Fruit fly (Drosophila melanogaster): ENCODE results near the gene Rab9D.

DNA sequence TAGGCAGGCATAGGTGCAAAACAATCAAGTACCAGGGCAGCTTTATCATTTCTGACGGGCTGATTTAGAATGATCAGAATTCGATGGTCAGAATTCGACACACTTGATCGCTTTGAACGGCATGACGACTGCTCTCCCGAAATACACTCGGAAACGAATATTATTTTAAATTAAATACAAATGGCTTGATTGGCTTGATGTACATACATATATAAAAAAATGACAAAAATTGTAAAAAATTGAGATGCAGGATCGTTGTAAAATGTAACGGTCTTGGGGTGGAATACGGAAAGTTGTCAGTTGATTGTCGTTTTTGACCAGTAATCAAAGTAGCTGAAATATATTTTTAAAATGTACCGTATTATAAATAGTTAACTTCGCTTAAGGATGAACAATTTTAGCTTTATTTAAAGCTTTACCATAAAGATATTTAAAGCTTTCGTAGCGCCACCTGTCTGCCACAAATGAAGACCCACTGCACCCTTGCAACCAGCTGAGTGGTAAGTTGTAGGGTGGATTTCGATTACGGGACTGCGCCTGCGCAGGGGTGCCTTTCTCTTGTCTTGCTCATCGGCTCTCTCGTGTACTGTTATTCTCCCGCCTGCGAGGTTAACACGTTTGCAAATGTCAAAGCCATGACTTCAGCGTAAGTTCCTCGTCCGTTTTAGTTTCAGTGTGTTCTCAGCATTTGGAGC, 38.3 kb downstream of the Rab9D start, which contains the start of the genes CG9806 and X11Lbeta:
- TF ChIP-seq h (optimal IDR thresholded peaks at IDR 0.05) (no peak), ttk (optimal IDR thresholded peaks at IDR 0.05) (no peak), Myc (optimal IDR thresholded peaks at IDR 0.05) (no peak), psq (optimal IDR thresholded peaks at IDR 0.05) (no peak)
